Worm (Caenorhabditis elegans) whole organism, L1 larva: Measurements from ENCODE around the gene cyp-33E1.

Source experiments
- lin-13 ChIP-seq: fragments of 150-350 bp; optimal IDR thresholded peaks from 2 replicates; lab custom pipeline; 2014; ENCODE audit warnings: missing biosample characterization, missing genetic modification reagents, missing genetic modification characterization
- sox-4 ChIP-seq: sonication (generic microtip); optimal IDR thresholded peaks from 2 replicates; lab custom pipeline; 2016; ENCODE audit warnings: missing genetic modification characterization, missing compliant biosample characterization

DNA sequence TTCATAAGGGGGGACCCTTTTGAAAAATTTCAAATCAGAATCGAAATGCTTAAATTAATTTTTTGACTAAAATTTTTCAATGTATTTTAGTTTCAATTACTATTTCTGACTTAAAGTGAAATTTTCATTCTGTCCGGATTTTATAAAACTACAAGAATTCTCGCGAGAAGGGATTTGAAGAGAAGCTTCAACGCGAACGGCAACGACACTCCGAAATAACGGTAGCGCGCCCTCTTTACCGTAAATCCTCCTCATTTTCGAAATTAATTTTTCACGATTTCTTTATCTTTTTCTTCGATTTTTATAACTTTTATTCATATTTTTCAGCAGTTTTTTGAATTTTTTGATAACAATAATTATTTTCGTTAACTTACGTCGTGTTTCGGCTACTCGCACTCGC lies 17.4 kb upstream of the cyp-33E1 start:
- no peak for TF ChIP-seq lin-13 (GFP tag; lab: Kevin White, UChicago)
- no peak for TF ChIP-seq sox-4 (tag; lab: Kevin White, UChicago)
